Worm (Caenorhabditis elegans): ENCODE data around the gene F49H12.7.

F49H12.7 gene

DNA sequence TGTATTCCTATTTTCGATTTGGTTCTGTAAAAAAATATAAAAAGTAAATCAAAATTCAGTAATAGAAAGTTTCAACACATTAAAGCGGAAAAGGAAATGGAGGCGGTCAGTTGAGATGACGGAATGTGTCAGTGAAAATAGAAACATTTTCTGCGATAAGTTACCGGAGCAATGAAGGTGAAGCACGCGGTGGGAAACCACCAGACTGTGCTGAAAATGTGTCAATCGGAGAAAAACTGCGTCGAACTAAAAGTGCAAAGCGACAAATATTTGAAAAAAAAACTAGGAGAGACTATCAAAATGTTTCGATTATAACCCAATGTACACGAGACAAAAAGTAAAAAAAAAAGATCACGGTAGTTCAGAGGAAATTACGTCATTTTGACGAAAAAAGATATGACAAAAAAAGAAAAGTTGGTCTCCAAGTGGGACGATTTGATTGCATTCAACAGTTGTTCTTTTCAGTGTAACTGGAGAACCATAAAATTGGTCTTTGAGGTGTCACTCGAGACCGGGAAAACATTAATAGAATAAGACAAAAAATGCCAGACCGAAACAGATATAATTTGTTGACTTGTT is 5.7 kb downstream of the F49H12.7 start, which contains the start of gene acl-4:
TSS of gene acl-4 (minus strand) at position 27 of the 579 bp plus-strand sequence.
- no peak for TF ChIP-seq tra-4 (tag; optimal IDR thresholded peaks at IDR 0.05)
- no peak for TF ChIP-seq hmg-4 (GFP tag; optimal IDR thresholded peaks at IDR 0.05)
- no peak for TF ChIP-seq flt-1 (GFP tag; IDR thresholded peaks at IDR 0.05)
- TF ChIP-seq F13C5.2 (tag; optimal IDR thresholded peaks at IDR 0.05): no peak
- no peak for TF ChIP-seq B0310.2 (tag; optimal IDR thresholded peaks at IDR 0.05)
- TF ChIP-seq ama-1 (optimal IDR thresholded peaks at IDR 0.05): no peak
- no peak for TF ChIP-seq tbx-37 (GFP tag; conservative IDR thresholded peaks at IDR 0.05)
- TF ChIP-seq aly-1 (tag; optimal IDR thresholded peaks at IDR 0.05): no peak
- TF ChIP-seq ets-7 (tag; optimal IDR thresholded peaks at IDR 0.05): no peak
- TF ChIP-seq pes-1 (GFP tag; IDR thresholded peaks at IDR 0.05): no peak
- no peak for TF ChIP-seq hmbx-1 (tag; optimal IDR thresholded peaks at IDR 0.05)
- no peak for TF ChIP-seq sea-1 (GFP tag; conservative IDR thresholded peaks at IDR 0.05)
- TF ChIP-seq hnd-1 (tag; optimal IDR thresholded peaks at IDR 0.05): no peak
- no peak for TF ChIP-seq scrt-1 (GFP tag; IDR thresholded peaks at IDR 0.05)
- TF ChIP-seq ceh-36 (tag; optimal IDR thresholded peaks at IDR 0.05): no peak

ce11 chrX:2071392-2072001 is 6.7 kb downstream of the F49H12.7 start:
- TF ChIP-seq aly-1 (tag; optimal IDR thresholded peaks at IDR 0.05) (no peak), hmbx-1 (tag; optimal IDR thresholded peaks at IDR 0.05) (no peak), ama-1 (optimal IDR thresholded peaks at IDR 0.05) (no peak), F13C5.2 (tag; optimal IDR thresholded peaks at IDR 0.05) (peak; percentile 63), B0310.2 (tag; optimal IDR thresholded peaks at IDR 0.05) (no peak), ets-7 (tag; optimal IDR thresholded peaks at IDR 0.05) (no peak), scrt-1 (GFP tag; IDR thresholded peaks at IDR 0.05) (no peak), hnd-1 (tag; optimal IDR thresholded peaks at IDR 0.05) (no peak), hmg-4 (GFP tag; optimal IDR thresholded peaks at IDR 0.05) (peak; percentile 38), ceh-13 (GFP tag; optimal IDR thresholded peaks at IDR 0.05) (no peak), ceh-36 (tag; optimal IDR thresholded peaks at IDR 0.05) (no peak), tbx-11 (GFP tag; IDR thresholded peaks at IDR 0.05) (no peak), sea-1 (GFP tag; conservative IDR thresholded peaks at IDR 0.05) (no peak), tra-4 (tag; optimal IDR thresholded peaks at IDR 0.05) (no peak), tbx-37 (GFP tag; conservative IDR thresholded peaks at IDR 0.05) (no peak), pes-1 (GFP tag; IDR thresholded peaks at IDR 0.05) (no peak)

DNA sequence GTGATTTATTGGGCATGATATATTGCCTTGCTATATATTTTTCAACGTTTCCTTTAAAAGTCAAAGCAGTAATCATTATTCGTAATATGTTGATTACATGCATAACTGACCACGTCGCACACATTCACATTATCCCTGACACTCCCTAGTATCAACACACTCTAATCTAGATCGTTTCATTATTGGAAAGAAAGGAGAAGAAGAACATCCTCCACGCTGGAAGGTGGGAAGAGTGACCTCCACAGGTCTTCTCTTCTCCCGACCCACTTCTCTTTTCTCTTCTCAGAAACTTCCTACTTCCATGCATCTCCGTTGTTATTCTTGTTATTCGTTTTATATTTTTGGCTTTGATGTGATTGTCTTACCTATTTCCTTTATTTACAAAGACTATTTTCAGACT is 9.2 kb downstream of the F49H12.7 start, which contains the start of gene txdc-12.2:
TSS of gene txdc-12.2 (plus strand) at position 396 of the 400 bp plus-strand sequence.
- TF ChIP-seq tbx-37 (GFP tag; conservative IDR thresholded peaks at IDR 0.05): no peak
- no peak for TF ChIP-seq B0310.2 (tag; optimal IDR thresholded peaks at IDR 0.05)
- no peak for TF ChIP-seq ets-7 (tag; optimal IDR thresholded peaks at IDR 0.05)
- no peak for TF ChIP-seq hmg-4 (GFP tag; optimal IDR thresholded peaks at IDR 0.05)
- TF ChIP-seq scrt-1 (GFP tag; IDR thresholded peaks at IDR 0.05): no peak
- TF ChIP-seq tbx-11 (GFP tag; IDR thresholded peaks at IDR 0.05): no peak
- TF ChIP-seq pes-1 (GFP tag; IDR thresholded peaks at IDR 0.05): no peak
- TF ChIP-seq hnd-1 (tag; optimal IDR thresholded peaks at IDR 0.05): no peak
- no peak for TF ChIP-seq F13C5.2 (tag; optimal IDR thresholded peaks at IDR 0.05)
- no peak for TF ChIP-seq ceh-36 (tag; optimal IDR thresholded peaks at IDR 0.05)
- no peak for TF ChIP-seq sea-1 (GFP tag; conservative IDR thresholded peaks at IDR 0.05)
- no peak for TF ChIP-seq ceh-13 (GFP tag; optimal IDR thresholded peaks at IDR 0.05)
- TF ChIP-seq tra-4 (tag; optimal IDR thresholded peaks at IDR 0.05): no peak
- no peak for TF ChIP-seq ama-1 (optimal IDR thresholded peaks at IDR 0.05)
- no peak for TF ChIP-seq hmbx-1 (tag; optimal IDR thresholded peaks at IDR 0.05)
- TF ChIP-seq aly-1 (tag; optimal IDR thresholded peaks at IDR 0.05): no peak
- no peak for TF ChIP-seq flt-1 (GFP tag; IDR thresholded peaks at IDR 0.05)

- TF ChIP-seq ama-1 (optimal IDR thresholded peaks at IDR 0.05) (no peak), tbx-11 (GFP tag; IDR thresholded peaks at IDR 0.05) (no peak), hmg-4 (GFP tag; optimal IDR thresholded peaks at IDR 0.05) (no peak), hnd-1 (tag; optimal IDR thresholded peaks at IDR 0.05) (no peak), ets-7 (tag; optimal IDR thresholded peaks at IDR 0.05) (no peak), F13C5.2 (tag; optimal IDR thresholded peaks at IDR 0.05) (no peak), ceh-13 (GFP tag; optimal IDR thresholded peaks at IDR 0.05) (no peak), B0310.2 (tag; optimal IDR thresholded peaks at IDR 0.05) (no peak)
Observed at ce11 chrX:2075169-2075568, 10.3 kb downstream of the F49H12.7 start.

ce11 chrX:2078822-2079221 is 14.0 kb downstream of the F49H12.7 start:
- TF ChIP-seq aly-1 (tag; optimal IDR thresholded peaks at IDR 0.05): no peak
- no peak for TF ChIP-seq B0310.2 (tag; optimal IDR thresholded peaks at IDR 0.05)
- no peak for TF ChIP-seq hmg-4 (GFP tag; optimal IDR thresholded peaks at IDR 0.05)
- no peak for TF ChIP-seq hnd-1 (tag; optimal IDR thresholded peaks at IDR 0.05)
- no peak for TF ChIP-seq scrt-1 (GFP tag; IDR thresholded peaks at IDR 0.05)
- no peak for TF ChIP-seq tra-4 (tag; optimal IDR thresholded peaks at IDR 0.05)
- TF ChIP-seq F13C5.2 (tag; optimal IDR thresholded peaks at IDR 0.05): no peak
- TF ChIP-seq sea-1 (GFP tag; conservative IDR thresholded peaks at IDR 0.05): no peak
- no peak for TF ChIP-seq ama-1 (optimal IDR thresholded peaks at IDR 0.05)
- no peak for TF ChIP-seq tbx-37 (GFP tag; conservative IDR thresholded peaks at IDR 0.05)
- TF ChIP-seq pes-1 (GFP tag; IDR thresholded peaks at IDR 0.05): no peak
- TF ChIP-seq ceh-13 (GFP tag; optimal IDR thresholded peaks at IDR 0.05): no peak
- TF ChIP-seq tbx-11 (GFP tag; IDR thresholded peaks at IDR 0.05): no peak
- no peak for TF ChIP-seq hmbx-1 (tag; optimal IDR thresholded peaks at IDR 0.05)
- TF ChIP-seq ets-7 (tag; optimal IDR thresholded peaks at IDR 0.05): no peak
- TF ChIP-seq flt-1 (GFP tag; IDR thresholded peaks at IDR 0.05): no peak

DNA sequence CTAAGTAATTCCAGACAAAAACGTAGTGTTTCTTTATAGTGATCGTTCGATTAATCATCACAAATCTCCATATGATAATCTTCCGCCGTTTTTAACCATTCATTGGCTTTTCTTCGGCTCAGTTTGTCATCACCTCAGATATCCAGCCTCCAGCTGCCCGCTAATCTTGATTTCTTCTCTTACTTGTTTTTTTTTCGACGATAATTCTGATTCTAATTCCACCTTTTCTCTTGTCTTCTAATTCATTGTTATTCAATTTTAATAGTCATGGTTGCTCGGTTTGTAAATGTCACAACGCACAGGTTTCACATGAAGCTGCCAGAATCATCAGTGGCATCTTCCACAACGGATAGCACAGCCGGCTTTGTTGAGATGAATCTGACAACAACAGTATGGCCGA is 14.7 kb downstream of the F49H12.7 start, which contains the start of gene F49H12.4:
TSS of gene F49H12.4 (plus strand) at position 301 of the 400 bp plus-strand sequence.
- TF ChIP-seq scrt-1 (GFP tag; IDR thresholded peaks at IDR 0.05): no peak
- TF ChIP-seq pes-1 (GFP tag; IDR thresholded peaks at IDR 0.05): no peak
- no peak for TF ChIP-seq sea-1 (GFP tag; conservative IDR thresholded peaks at IDR 0.05)
- TF ChIP-seq aly-1 (tag; optimal IDR thresholded peaks at IDR 0.05): no peak
- TF ChIP-seq hnd-1 (tag; optimal IDR thresholded peaks at IDR 0.05): no peak
- TF ChIP-seq ets-7 (tag; optimal IDR thresholded peaks at IDR 0.05): no peak
- TF ChIP-seq hmg-4 (GFP tag; optimal IDR thresholded peaks at IDR 0.05): no peak

DNA sequence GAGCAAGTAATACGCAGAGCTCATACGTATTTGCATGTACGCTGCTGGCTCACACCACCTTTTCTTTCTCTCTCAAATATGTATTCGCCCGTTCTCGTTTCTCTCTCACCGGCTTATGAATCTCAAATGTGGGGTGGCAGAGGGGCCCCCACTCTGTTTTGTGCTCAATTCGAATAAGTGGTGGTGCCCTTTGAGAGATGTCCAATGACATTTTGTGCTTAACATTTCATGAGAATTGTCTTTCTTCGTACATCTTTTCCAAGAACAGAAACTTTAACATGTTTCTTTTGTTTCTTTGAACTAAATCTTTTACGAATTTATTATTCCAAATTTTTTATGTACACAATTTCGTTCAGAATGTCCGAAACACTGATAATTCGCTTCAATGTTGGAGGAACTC is 19.2 kb downstream of the F49H12.7 start, which contains the start of gene F49H12.3:
TSS of gene F49H12.3 (plus strand) at position 357 of the 400 bp plus-strand sequence.
- TF ChIP-seq hnd-1 (tag; optimal IDR thresholded peaks at IDR 0.05): no peak
- no peak for TF ChIP-seq F13C5.2 (tag; optimal IDR thresholded peaks at IDR 0.05)
- no peak for TF ChIP-seq tbx-37 (GFP tag; conservative IDR thresholded peaks at IDR 0.05)
- TF ChIP-seq aly-1 (tag; optimal IDR thresholded peaks at IDR 0.05): no peak
- no peak for TF ChIP-seq ets-7 (tag; optimal IDR thresholded peaks at IDR 0.05)

Measured in whole organism, early embryonic.